Fruit fly (Drosophila melanogaster) whole organism, embryonic: ENCODE data around the gene CG15773.
A peak's percentile ranks its signal among the peaks of the same experiment; 100 is the strongest.

Experiments used
- B-H1 ChIP-seq: fragments of 200-800 bp; sonication (Bioruptor generic); IDR thresholded peaks from 3 replicates; pipeline ENCODE4 v1.3.6; 2022; ENCODE audit warnings: missing biosample characterization, missing genetic modification characterization
- B-H2 ChIP-seq: fragments of 200-800 bp; sonication (Bioruptor generic); optimal IDR thresholded peaks from 2 replicates; lab custom pipeline; 2018; ENCODE audit warnings: missing biosample characterization, mild to moderate bottlenecking, missing genetic modification characterization
- BtbVII ChIP-seq: fragments of 200-800 bp; sonication (Bioruptor generic); optimal IDR thresholded peaks from 3 replicates; lab custom pipeline; 2017; ENCODE audit warnings: missing biosample characterization, mild to moderate bottlenecking, missing genetic modification characterization
- CG1024 ChIP-seq: fragments of 200-800 bp; sonication (Bioruptor generic); IDR thresholded peaks from 2 replicates; pipeline ENCODE4 v1.3.6; 2022; ENCODE audit warnings: missing biosample characterization, missing genetic modification characterization
- CG10543 ChIP-seq: fragments of 200-800 bp; sonication (Bioruptor generic); optimal IDR thresholded peaks from 3 replicates; lab custom pipeline; 2017; ENCODE audit warnings: missing biosample characterization, mild to moderate bottlenecking, missing genetic modification characterization, moderate library complexity
- CG11398 ChIP-seq: fragments of 200-800 bp; sonication (Bioruptor generic); optimal IDR thresholded peaks from 2 replicates; lab custom pipeline; 2016; ENCODE audit warnings: missing biosample characterization, missing genetic modification characterization
- CG13287 ChIP-seq: fragments of 200-800 bp; sonication (Bioruptor generic); IDR thresholded peaks from 2 replicates; pipeline ENCODE4 v1.3.6; 2022; ENCODE audit warnings: missing biosample characterization, missing genetic modification characterization; ENCODE audit not compliant: partially characterized antibody
- CG17361 ChIP-seq: fragments of 200-800 bp; sonication (Bioruptor generic); IDR thresholded peaks from 3 replicates; pipeline ENCODE4 v1.3.6; 2022; ENCODE audit warnings: missing biosample characterization, missing genetic modification characterization
- CG18476 ChIP-seq: fragments of 200-800 bp; sonication (Bioruptor generic); optimal IDR thresholded peaks from 2 replicates; lab custom pipeline; 2016; ENCODE audit warnings: missing biosample characterization, mild to moderate bottlenecking, missing genetic modification characterization
- CG31388 ChIP-seq: fragments of 200-800 bp; sonication (Bioruptor generic); optimal IDR thresholded peaks from 2 replicates; lab custom pipeline; 2016; ENCODE audit warnings: missing biosample characterization, missing genetic modification characterization
- CG33557 ChIP-seq: fragments of 200-800 bp; sonication (Bioruptor generic); optimal IDR thresholded peaks from 2 replicates; lab custom pipeline; 2019; ENCODE audit warnings: missing biosample characterization, mild to moderate bottlenecking, missing genetic modification characterization, moderate library complexity
- CG3995 ChIP-seq: fragments of 200-800 bp; sonication (Bioruptor generic); optimal IDR thresholded peaks from 3 replicates; lab custom pipeline; 2016; ENCODE audit warnings: missing biosample characterization, missing genetic modification characterization
- CG4404 ChIP-seq: fragments of 200-800 bp; sonication (Bioruptor generic); IDR thresholded peaks from 2 replicates; pipeline ENCODE4 v1.3.6; 2022; ENCODE audit warnings: missing biosample characterization, missing genetic modification characterization
- CG4854 ChIP-seq: fragments of 200-800 bp; sonication (Bioruptor generic); optimal IDR thresholded peaks from 2 replicates; lab custom pipeline; 2016; ENCODE audit warnings: missing biosample characterization, missing genetic modification characterization, inconsistent platforms
- CG7839 ChIP-seq: fragments of 200-800 bp; sonication (Bioruptor generic); optimal IDR thresholded peaks from 3 replicates; lab custom pipeline; 2018; ENCODE audit warnings: missing biosample characterization, mild to moderate bottlenecking, missing genetic modification characterization, moderate library complexity
- CG8388 ChIP-seq: fragments of 200-800 bp; sonication (Bioruptor generic); optimal IDR thresholded peaks from 2 replicates; lab custom pipeline; 2019; ENCODE audit warnings: missing biosample characterization, mild to moderate bottlenecking, missing genetic modification characterization, moderate library complexity
- CG9817 ChIP-seq: fragments of 200-800 bp; sonication (Bioruptor generic); optimal IDR thresholded peaks from 2 replicates; lab custom pipeline; 2018; ENCODE audit warnings: missing biosample characterization, mild to moderate bottlenecking, missing genetic modification characterization, moderate library complexity
- CoRest ChIP-seq: fragments of 200-800 bp; sonication (Bioruptor generic); optimal IDR thresholded peaks from 3 replicates; lab custom pipeline; 2018; ENCODE audit warnings: missing biosample characterization, mild to moderate bottlenecking, missing genetic modification characterization, moderate library complexity
- D19B ChIP-seq: fragments of 200-800 bp; sonication (Bioruptor generic); optimal IDR thresholded peaks from 2 replicates; lab custom pipeline; 2017; ENCODE audit warnings: missing biosample characterization, mild to moderate bottlenecking, missing genetic modification characterization
- Dbx ChIP-seq: fragments of 200-800 bp; sonication (Bioruptor generic); IDR thresholded peaks from 3 replicates; pipeline ENCODE4 v1.3.6; 2022; ENCODE audit warnings: missing biosample characterization, missing genetic modification characterization
- E2f1 ChIP-seq: fragments of 200-800 bp; sonication (Bioruptor generic); IDR thresholded peaks from 2 replicates; pipeline ENCODE4 v1.3.6; 2022; ENCODE audit warnings: missing biosample characterization, missing genetic modification characterization
- Elba2 ChIP-seq: fragments of 200-800 bp; sonication (Bioruptor generic); optimal IDR thresholded peaks from 3 replicates; lab custom pipeline; 2016; ENCODE audit warnings: missing biosample characterization, missing genetic modification characterization
- Hmx ChIP-seq: fragments of 200-800 bp; sonication (Bioruptor generic); optimal IDR thresholded peaks from 2 replicates; lab custom pipeline; 2016; ENCODE audit warnings: missing biosample characterization, missing genetic modification characterization
- Kr ChIP-seq: fragments of 200-800 bp; sonication (Bioruptor generic); optimal IDR thresholded peaks from 2 replicates; lab custom pipeline; 2017; ENCODE audit warnings: missing biosample characterization, mild to moderate bottlenecking, missing genetic modification characterization
- Lim3 ChIP-seq: fragments of 200-800 bp; sonication (Bioruptor generic); IDR thresholded peaks from 2 replicates; pipeline ENCODE4 v1.3.6; 2022; ENCODE audit warnings: missing biosample characterization, missing genetic modification characterization
- MESR4 ChIP-seq: fragments of 200-800 bp; sonication (Bioruptor generic); optimal IDR thresholded peaks from 2 replicates; lab custom pipeline; 2018; ENCODE audit warnings: missing biosample characterization, mild to moderate bottlenecking, missing genetic modification characterization, moderate library complexity
- Mrtf ChIP-seq: fragments of 200-800 bp; sonication (Bioruptor generic); IDR thresholded peaks from 3 replicates; pipeline ENCODE4 v1.3.6; 2022; ENCODE audit warnings: missing biosample characterization, missing genetic modification characterization
- NFAT ChIP-seq: fragments of 200-800 bp; sonication (Bioruptor generic); IDR thresholded peaks from 2 replicates; pipeline ENCODE4 v1.3.6; 2022; ENCODE audit warnings: missing biosample characterization, missing genetic modification characterization
- Rfx ChIP-seq: fragments of 200-800 bp; sonication (Bioruptor generic); IDR thresholded peaks from 2 replicates; pipeline ENCODE4 v1.3.6; 2022; ENCODE audit warnings: missing biosample characterization, missing genetic modification characterization
- Usf ChIP-seq: fragments of 200-800 bp; sonication (Bioruptor generic); optimal IDR thresholded peaks from 2 replicates; lab custom pipeline; 2017; ENCODE audit warnings: missing genotype, missing biosample characterization, missing genetic modification characterization
- abd-A ChIP-seq: fragments of 200-800 bp; sonication (Bioruptor generic); optimal IDR thresholded peaks from 3 replicates; lab custom pipeline; 2019; ENCODE audit warnings: missing biosample characterization, mild to moderate bottlenecking, missing genetic modification characterization, moderate library complexity
- al ChIP-seq: fragments of 200-800 bp; sonication (Bioruptor generic); IDR thresholded peaks from 2 replicates; pipeline ENCODE4 v1.3.6; 2022; ENCODE audit warnings: missing biosample characterization, missing genetic modification characterization
- crc ChIP-seq: fragments of 200-800 bp; sonication (Bioruptor generic); optimal IDR thresholded peaks from 2 replicates; lab custom pipeline; 2016; ENCODE audit warnings: missing biosample characterization, missing genetic modification characterization
- da ChIP-seq: fragments of 200-800 bp; sonication (Bioruptor generic); optimal IDR thresholded peaks from 2 replicates; lab custom pipeline; 2016; ENCODE audit warnings: missing biosample characterization, missing genetic modification characterization
- dimm ChIP-seq: fragments of 200-800 bp; sonication (Bioruptor generic); IDR thresholded peaks from 2 replicates; pipeline ENCODE4 v1.3.6; 2022; ENCODE audit warnings: missing biosample characterization, missing genetic modification characterization
- fd3F ChIP-seq: fragments of 200-800 bp; sonication (Bioruptor generic); optimal IDR thresholded peaks from 2 replicates; lab custom pipeline; 2018; ENCODE audit warnings: missing biosample characterization, mild to moderate bottlenecking, missing genetic modification characterization, moderate library complexity
- hb ChIP-seq: fragments of 200-800 bp; sonication (Bioruptor generic); IDR thresholded peaks from 3 replicates; pipeline ENCODE4 v1.3.6; 2022; ENCODE audit warnings: missing biosample characterization, missing genetic modification characterization; ENCODE audit not compliant: partially characterized antibody
- nerfin-1 ChIP-seq: fragments of 200-800 bp; sonication (Bioruptor generic); optimal IDR thresholded peaks from 3 replicates; lab custom pipeline; 2019; ENCODE audit warnings: missing biosample characterization, mild to moderate bottlenecking, missing genetic modification characterization, moderate library complexity
- org-1 ChIP-seq: fragments of 200-800 bp; sonication (Bioruptor generic); optimal IDR thresholded peaks from 2 replicates; lab custom pipeline; 2017; ENCODE audit warnings: missing biosample characterization, missing genetic modification characterization
- shn ChIP-seq: fragments of 200-800 bp; sonication (Bioruptor generic); optimal IDR thresholded peaks from 3 replicates; lab custom pipeline; 2016; ENCODE audit warnings: missing biosample characterization, missing genetic modification characterization
- slbo ChIP-seq: fragments of 200-800 bp; sonication (Bioruptor generic); IDR thresholded peaks from 2 replicates; pipeline ENCODE4 v1.3.6; 2022; ENCODE audit warnings: missing biosample characterization, missing genetic modification characterization
- slp2 ChIP-seq: fragments of 200-800 bp; sonication (Bioruptor generic); optimal IDR thresholded peaks from 2 replicates; lab custom pipeline; 2016; ENCODE audit warnings: missing biosample characterization, missing genetic modification characterization
- sr ChIP-seq: fragments of 200-800 bp; sonication (Bioruptor generic); IDR thresholded peaks from 3 replicates; pipeline ENCODE4 v1.3.6; 2022; ENCODE audit warnings: missing biosample characterization, missing genetic modification characterization
- sug ChIP-seq: fragments of 200-800 bp; optimal IDR thresholded peaks from 2 replicates; lab custom pipeline; 2019; ENCODE audit warnings: missing biosample characterization, mild to moderate bottlenecking, missing genetic modification characterization, moderate library complexity
- tio ChIP-seq: fragments of 200-800 bp; sonication (Bioruptor generic); optimal IDR thresholded peaks from 2 replicates; lab custom pipeline; 2017; ENCODE audit warnings: missing biosample characterization, missing genetic modification characterization, inconsistent platforms
- tna ChIP-seq: fragments of 200-800 bp; sonication (Bioruptor generic); IDR thresholded peaks from 2 replicates; pipeline ENCODE4 v1.3.6; 2022; ENCODE audit warnings: missing biosample characterization, missing genetic modification characterization; ENCODE audit not compliant: partially characterized antibody
- tx ChIP-seq: fragments of 200-800 bp; sonication (Bioruptor generic); optimal IDR thresholded peaks from 2 replicates; lab custom pipeline; 2016; ENCODE audit warnings: missing biosample characterization, missing genetic modification characterization
- wek ChIP-seq: fragments of 200-800 bp; sonication (Bioruptor generic); optimal IDR thresholded peaks from 3 replicates; lab custom pipeline; 2018; ENCODE audit warnings: missing biosample characterization, mild to moderate bottlenecking, missing genetic modification characterization, moderate library complexity

The CG15773 gene

dm6 chrX:5746864-5747861 is 14.6 kb downstream of the CG15773 start, which contains the start of the genes IntS6 and Rtel1 (continued):
- TF ChIP-seq CG9817 (peak; percentile 94), al (GFP tag; lab: Robert Waterston, UW) (peak; percentile 91), CG10543 (GFP tag; lab: Kevin White, UChicago) (peak; percentile 90), D19B (peak; percentile 71), CG1024 (GFP tag; lab: Robert Waterston, UW) (peak; percentile 67), da (GFP tag; lab: Kevin White, UChicago) (peak; percentile 66), CG4404 (GFP tag; lab: Robert Waterston, UW) (peak; percentile 85), sug (tag; lab: Kevin White, UChicago) (peak; percentile 91), hb (no peak), nerfin-1 (tag; lab: Kevin White, UChicago) (peak; percentile 80), MESR4 (GFP tag; lab: Kevin White, UChicago) (peak; percentile 40), tx (GFP tag; lab: Kevin White, UChicago) (peak; percentile 91), crc (GFP tag; lab: Kevin White, UChicago) (peak; percentile 80), tna (GFP tag; lab: Robert Waterston, UW) (no peak), NFAT (peak; percentile 85), CG18476 (GFP tag; lab: Kevin White, UChicago) (peak; percentile 87), org-1 (GFP tag; lab: Kevin White, UChicago) (peak; percentile 71), Dbx (peak; percentile 84), CG4854 (peak; percentile 78), CG13287 (GFP tag; lab: Robert Waterston, UW) (no peak; the same call in 1 of the 2 replicates), CG11398 (peak; percentile 86), Mrtf (peak; percentile 89), wek (peak; percentile 71), CG7839 (tag; lab: Kevin White, UChicago) (peak; percentile 94), sr (peak; percentile 63; the same call in 1 of the 3 replicates), CG8388 (GFP tag; lab: Kevin White, UChicago) (peak; percentile 87), Elba2 (peak; percentile 39), B-H2 (GFP tag; lab: Kevin White, UChicago) (peak; percentile 93), Kr (GFP tag; lab: Kevin White, UChicago) (peak; percentile 2), Rfx (GFP tag; lab: Robert Waterston, UW) (peak; percentile 94), CoRest (tag; lab: Kevin White, UChicago) (peak; percentile 94), slbo (GFP tag; lab: Robert Waterston, UW) (peak; percentile 95), B-H1 (peak; percentile 76), fd3F (GFP tag; lab: Kevin White, UChicago) (peak; percentile 87), BtbVII (GFP tag; lab: Kevin White, UChicago) (peak; percentile 77), E2f1 (GFP tag; lab: Robert Waterston, UW) (peak; percentile 91), shn (GFP tag; lab: Kevin White, UChicago) (peak; percentile 92), CG31388 (GFP tag; lab: Kevin White, UChicago) (peak; percentile 62), dimm (peak; percentile 21; the same call in 1 of the 2 replicates), Lim3 (peak; percentile 69), abd-A (tag; lab: Kevin White, UChicago) (peak; percentile 46), tio (GFP tag; lab: Kevin White, UChicago) (peak; percentile 89), Usf (peak; percentile 83), Hmx (GFP tag; lab: Kevin White, UChicago) (peak; percentile 82), CG3995 (GFP tag; lab: Kevin White, UChicago) (peak; percentile 94), CG33557 (peak; percentile 87), CG17361 (GFP tag; lab: Robert Waterston, UW) (peak; percentile 93), slp2 (GFP tag; lab: Kevin White, UChicago) (peak; percentile 82)
